Worm (Caenorhabditis elegans): ENCODE measurements around the gene T28D6.4.
A peak's percentile ranks its signal among the peaks of the same experiment; 100 is the strongest.

The T28D6.4 gene

ce11 chrIII:11332306-11332705 lies 27.9 kb upstream of the T28D6.4 start:
- TF ChIP-seq T23F11.4 (GFP tag; optimal IDR thresholded peaks at IDR 0.05) (no peak), npax-4 (tag; optimal IDR thresholded peaks at IDR 0.05) (no peak), unc-55 (GFP tag; optimal IDR thresholded peaks at IDR 0.05) (no peak), elt-4 (tag; optimal IDR thresholded peaks at IDR 0.05) (no peak), ceh-14 (tag; optimal IDR thresholded peaks at IDR 0.05) (no peak), hlh-13 (GFP tag; optimal IDR thresholded peaks at IDR 0.05) (no peak), ahr-1 (tag; optimal IDR thresholded peaks at IDR 0.05) (no peak), ztf-16 (tag; optimal IDR thresholded peaks at IDR 0.05) (no peak), sox-2 (GFP tag; IDR thresholded peaks at IDR 0.05) (no peak), pag-3 (tag; optimal IDR thresholded peaks at IDR 0.05; ENCODE audit: borderline replicate concordance) (no peak), K09A11.1 (tag; optimal IDR thresholded peaks at IDR 0.05; ENCODE audit: insufficient read depth) (no peak), ref-2 (tag; optimal IDR thresholded peaks at IDR 0.05) (no peak), rnt-1 (tag; optimal IDR thresholded peaks at IDR 0.05) (no peak), ceh-45 (GFP tag; IDR thresholded peaks at IDR 0.05) (no peak), nfya-1 (tag; optimal IDR thresholded peaks at IDR 0.05) (no peak), odd-2 (tag; optimal IDR thresholded peaks at IDR 0.05) (no peak), hlh-6 (tag; optimal IDR thresholded peaks at IDR 0.05) (no peak), hlh-15 (tag; optimal IDR thresholded peaks at IDR 0.05) (no peak)

ce11 chrIII:11333032-11333732 lies 27.1 kb upstream of the T28D6.4 start, which contains the start of gene T28D6.5:
Gene T28D6.5, plus strand, starts transcription at chrIII:11333682.
- TF ChIP-seq unc-42 (tag; optimal IDR thresholded peaks at IDR 0.05) (peak; percentile 85), unc-3 (GFP tag; conservative IDR thresholded peaks at IDR 0.05) (no peak), unc-3 (tag; optimal IDR thresholded peaks at IDR 0.05) (no peak)

ce11 chrIII:11334346-11334745 lies 25.9 kb upstream of the T28D6.4 start:
- TF ChIP-seq ceh-18 (tag; optimal IDR thresholded peaks at IDR 0.05): peak; percentile 28
- peak; percentile 48 for TF ChIP-seq unc-42 (tag; optimal IDR thresholded peaks at IDR 0.05)
- TF ChIP-seq ref-2 (tag; optimal IDR thresholded peaks at IDR 0.05): peak; percentile 40
- TF ChIP-seq ceh-31 (tag; optimal IDR thresholded peaks at IDR 0.05): peak; percentile 24
- TF ChIP-seq fkh-6 (tag; optimal IDR thresholded peaks at IDR 0.05): no peak
- TF ChIP-seq ets-4 (tag; optimal IDR thresholded peaks at IDR 0.05): no peak
- TF ChIP-seq K09A11.1 (tag; optimal IDR thresholded peaks at IDR 0.05; ENCODE audit: insufficient read depth): no peak

- TF ChIP-seq pat-9 (tag; optimal IDR thresholded peaks at IDR 0.05): no peak
- TF ChIP-seq nhr-11 (tag; optimal IDR thresholded peaks at IDR 0.05): no peak
- TF ChIP-seq gmeb-2 (tag; optimal IDR thresholded peaks at IDR 0.05): no peak
- TF ChIP-seq sox-4 (tag; optimal IDR thresholded peaks at IDR 0.05): no peak
- TF ChIP-seq zip-5 (tag; optimal IDR thresholded peaks at IDR 0.05): no peak
- TF ChIP-seq ceh-48 (tag; optimal IDR thresholded peaks at IDR 0.05): no peak
- TF ChIP-seq ceh-9 (tag; optimal IDR thresholded peaks at IDR 0.05): no peak
- TF ChIP-seq ceh-2 (tag; optimal IDR thresholded peaks at IDR 0.05): no peak
- no peak for TF ChIP-seq rnt-1 (tag; optimal IDR thresholded peaks at IDR 0.05)
- no peak for TF ChIP-seq che-1 (tag; optimal IDR thresholded peaks at IDR 0.05)
- TF ChIP-seq C38D4.7 (GFP tag; optimal IDR thresholded peaks at IDR 0.05): no peak
- TF ChIP-seq ceh-18 (tag; optimal IDR thresholded peaks at IDR 0.05): no peak
- no peak for TF ChIP-seq sox-2 (GFP tag; IDR thresholded peaks at IDR 0.05)
- no peak for TF ChIP-seq ahr-1 (tag; optimal IDR thresholded peaks at IDR 0.05)
- TF ChIP-seq C08G9.2 (tag; optimal IDR thresholded peaks at IDR 0.05): no peak
- TF ChIP-seq dve-1 (tag; optimal IDR thresholded peaks at IDR 0.05): no peak
- no peak for TF ChIP-seq pqm-1 (tag; optimal IDR thresholded peaks at IDR 0.05)
Measured at ce11 chrIII:11336072-11336471, 24.2 kb upstream of the T28D6.4 start.
